Worm (Caenorhabditis elegans) whole organism, L1 larva: ENCODE measurements around the gene tram-1.

ENCODE experiments used
- dsc-1 ChIP-seq: sonication (generic microtip); optimal IDR thresholded peaks from 2 replicates; lab custom pipeline; 2016; ENCODE audit warnings: mild to moderate bottlenecking, missing genetic modification characterization, missing compliant biosample characterization
- lin-15B ChIP-seq: fragments of 150-350 bp; sonication (generic microtip); optimal IDR thresholded peaks from 3 replicates; lab custom pipeline; 2014; ENCODE audit warnings: missing biosample characterization, missing genetic modification characterization
- mdl-1 ChIP-seq, 2 experiments: fragments of 150-350 bp; optimal IDR thresholded peaks; 2 replicates each; lab custom pipeline; 2014 to 2017; ENCODE audit warnings: missing biosample characterization in 2 of 2, missing genetic modification characterization in 2 of 2, inconsistent platforms in 1 of 2
- nhr-11 ChIP-seq: fragments of 150-350 bp; optimal IDR thresholded peaks from 2 replicates; lab custom pipeline; 2014; ENCODE audit warnings: missing biosample characterization, missing genetic modification characterization
- nhr-28 ChIP-seq: fragments of 150-350 bp; optimal IDR thresholded peaks from 2 replicates; lab custom pipeline; 2014; ENCODE audit warnings: missing biosample characterization, missing genetic modification characterization
- sptf-1 ChIP-seq: fragments of 150-350 bp; optimal IDR thresholded peaks from 2 replicates; lab custom pipeline; 2014; ENCODE audit warnings: missing biosample characterization, missing genetic modification characterization
- zag-1 ChIP-seq: fragments of 150-350 bp; optimal IDR thresholded peaks from 2 replicates; lab custom pipeline; 2014; ENCODE audit warnings: missing biosample characterization, missing genetic modification characterization

DNA sequence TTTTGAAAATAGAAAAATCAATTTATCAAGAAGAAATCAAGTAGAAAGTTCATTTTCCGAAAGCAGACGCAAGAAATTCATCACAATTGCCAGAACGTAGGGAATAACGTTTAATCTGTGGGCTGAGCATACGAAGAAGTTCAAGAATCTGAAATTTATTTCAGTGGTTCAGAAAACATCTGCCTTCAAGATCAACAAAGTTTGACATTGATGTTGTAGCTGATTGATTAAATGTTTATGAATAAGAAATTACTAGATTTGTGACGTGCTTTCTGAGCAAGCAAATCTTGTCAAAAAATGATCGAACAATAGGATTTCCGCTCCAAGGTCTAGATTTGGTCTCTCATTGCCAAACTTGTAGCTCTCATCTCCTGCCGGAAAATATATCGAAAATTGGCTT is 14.9 kb downstream of the tram-1 start, which contains the start of gene K04D7.6:
- TF ChIP-seq nhr-11 (tag; lab: Kevin White, UChicago) (no peak), sptf-1 (tag; lab: Kevin White, UChicago) (no peak), zag-1 (tag; lab: Kevin White, UChicago) (no peak), dsc-1 (tag; lab: Kevin White, UChicago) (no peak), mdl-1 (tag; optimal IDR thresholded peaks at IDR 0.05; lab: Kevin White, UChicago) (no peak), lin-15B (no peak), nhr-28 (tag; lab: Kevin White, UChicago) (no peak)
